Worm (Caenorhabditis elegans): ENCODE results near the gene vmo-1.

The vmo-1 gene

DNA sequence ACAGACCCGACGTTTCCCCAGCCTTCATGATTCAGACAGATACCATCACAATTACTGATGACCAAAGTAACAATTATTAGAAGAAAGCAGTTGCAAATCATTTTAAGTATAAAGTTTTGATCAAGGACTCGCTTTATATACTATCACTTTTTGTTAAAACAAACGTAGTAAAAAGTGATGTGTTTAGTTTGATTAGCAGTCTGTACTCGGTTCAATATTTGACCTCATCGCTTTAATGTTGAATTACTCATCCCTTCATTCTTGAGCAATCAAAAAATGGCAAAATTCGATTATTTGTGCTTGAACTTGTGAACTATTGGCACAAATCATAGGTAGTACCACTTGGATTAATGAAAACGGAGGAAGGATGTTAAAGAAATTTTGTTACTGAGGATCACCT is 5.4 kb upstream of the vmo-1 start, which contains the start of gene abf-4:
abf-4 (minus strand) TSS at position 101 of the 400 bp plus-strand sequence.
- no peak for TF ChIP-seq ahr-1 (tag; optimal IDR thresholded peaks at IDR 0.05)
- no peak for TF ChIP-seq che-1 (tag; optimal IDR thresholded peaks at IDR 0.05)
- no peak for TF ChIP-seq ets-4 (tag; optimal IDR thresholded peaks at IDR 0.05)

DNA sequence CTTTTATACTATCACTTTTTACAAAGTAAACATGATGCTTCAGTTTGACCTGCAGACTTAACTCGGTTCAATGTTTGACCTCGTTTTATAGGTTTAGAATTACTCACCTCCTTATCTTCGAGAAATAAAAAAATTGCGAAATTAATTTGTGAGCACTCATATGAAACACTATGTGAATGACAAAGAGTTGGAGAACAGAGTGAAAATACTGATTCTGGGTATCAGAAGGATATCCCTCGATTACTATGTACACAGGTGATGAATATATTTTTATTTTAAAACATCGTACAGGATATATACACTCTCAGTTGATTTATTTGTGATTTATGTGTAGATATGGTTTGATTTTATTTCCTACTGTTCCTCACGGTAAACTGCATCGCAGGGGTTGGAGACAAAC is 3.4 kb upstream of the vmo-1 start, which contains the start of gene Y38H6C.23:
Y38H6C.23 (minus strand) TSS at position 101 of the 400 bp plus-strand sequence.
- TF ChIP-seq pax-1 (tag; optimal IDR thresholded peaks at IDR 0.05) (no peak), ref-2 (tag; optimal IDR thresholded peaks at IDR 0.05) (no peak), unc-3 (GFP tag; conservative IDR thresholded peaks at IDR 0.05) (no peak), unc-3 (tag; optimal IDR thresholded peaks at IDR 0.05) (no peak), fkh-6 (tag; optimal IDR thresholded peaks at IDR 0.05) (no peak), zip-5 (tag; optimal IDR thresholded peaks at IDR 0.05) (no peak), hlh-8 (tag; optimal IDR thresholded peaks at IDR 0.05) (no peak), nhr-232 (tag; optimal IDR thresholded peaks at IDR 0.05) (no peak), pha-4 (tag; optimal IDR thresholded peaks at IDR 0.05) (no peak), C08G9.2 (tag; optimal IDR thresholded peaks at IDR 0.05) (no peak), nhr-11 (tag; optimal IDR thresholded peaks at IDR 0.05) (no peak), dve-1 (tag; optimal IDR thresholded peaks at IDR 0.05) (no peak), tbx-2 (tag; optimal IDR thresholded peaks at IDR 0.05) (no peak), unc-86 (tag; optimal IDR thresholded peaks at IDR 0.05) (no peak)

DNA sequence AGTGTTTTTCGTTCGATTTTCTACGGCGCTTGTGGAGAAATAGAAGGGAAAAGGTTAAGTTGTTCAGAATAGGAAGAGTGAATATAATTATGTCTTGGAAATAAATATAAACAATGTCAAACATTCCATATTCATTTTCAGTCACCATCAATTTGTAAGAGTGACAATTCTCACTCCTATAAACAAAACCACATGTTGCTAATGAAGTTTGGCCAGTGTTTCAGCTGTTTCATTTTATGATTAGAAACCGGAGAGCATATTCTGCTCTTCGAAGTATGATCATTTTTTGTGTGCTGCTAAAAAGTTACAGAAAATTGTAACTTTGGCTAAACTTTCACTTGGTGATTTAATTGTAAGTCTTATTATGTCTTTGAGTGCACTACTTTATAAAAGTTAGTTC is 2.2 kb upstream of the vmo-1 start, which contains the start of gene Y38H6C.21:
Y38H6C.21 (minus strand) TSS at position 148 of the 400 bp plus-strand sequence.
- TF ChIP-seq C08G9.2 (tag; optimal IDR thresholded peaks at IDR 0.05) = no peak
- no peak for TF ChIP-seq elt-4 (tag; optimal IDR thresholded peaks at IDR 0.05)

DNA sequence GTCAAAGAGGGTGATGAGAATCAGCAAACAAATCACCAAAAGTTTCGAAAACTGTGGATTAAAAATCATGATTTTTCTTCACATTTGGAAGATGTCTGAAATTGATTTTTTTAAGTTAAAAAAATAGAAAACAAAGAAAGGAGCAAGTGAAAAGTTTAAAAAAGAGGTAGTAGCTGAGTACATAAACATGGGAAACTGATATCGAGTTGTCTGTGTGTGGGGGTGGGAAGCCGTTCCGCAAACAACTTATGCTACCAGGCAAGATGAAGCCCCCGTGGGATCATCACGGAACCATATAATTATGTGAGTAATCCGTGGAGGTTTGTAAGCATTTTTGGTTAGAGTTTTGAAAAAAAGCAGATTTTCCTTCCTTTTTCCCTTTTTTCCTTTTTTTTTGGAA is 1.8 kb downstream of the vmo-1 start, which contains the start of gene Y38H6C.20:
Y38H6C.20 (minus strand) TSS at position 101 of the 400 bp plus-strand sequence.
- TF ChIP-seq elt-4 (tag; optimal IDR thresholded peaks at IDR 0.05) (no peak), ceh-19 (GFP tag; optimal IDR thresholded peaks at IDR 0.05) (no peak), ttx-3 (tag; optimal IDR thresholded peaks at IDR 0.05) (no peak), pqm-1 (tag; optimal IDR thresholded peaks at IDR 0.05) (no peak), ceh-22 (tag; optimal IDR thresholded peaks at IDR 0.05) (no peak), C38D4.7 (GFP tag; optimal IDR thresholded peaks at IDR 0.05) (no peak)

DNA sequence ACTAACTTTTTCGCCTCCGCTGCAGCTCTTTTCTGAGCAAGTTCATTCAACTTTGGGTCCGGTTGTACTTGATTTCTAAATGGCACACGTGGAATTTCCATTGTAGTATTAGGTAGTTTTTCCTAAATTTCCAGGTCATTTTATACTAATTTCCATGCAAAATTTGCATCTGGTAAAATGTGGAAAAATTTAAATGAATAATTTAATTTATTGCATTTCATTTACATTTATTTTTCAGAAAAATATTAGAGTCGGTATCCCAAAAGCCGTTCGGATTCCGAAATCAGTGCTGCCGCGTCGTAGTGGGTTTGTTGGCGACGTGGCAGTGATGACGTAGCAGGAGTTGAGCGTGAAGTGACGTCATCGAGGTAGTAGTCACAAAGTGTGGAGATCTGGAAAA is 5.8 kb downstream of the vmo-1 start, which contains the start of gene Y38H6C.18:
Y38H6C.18 (minus strand) TSS at position 101 of the 400 bp plus-strand sequence.
- no peak for TF ChIP-seq lin-11 (tag; optimal IDR thresholded peaks at IDR 0.05)
- TF ChIP-seq elt-2 (tag; optimal IDR thresholded peaks at IDR 0.05) = no peak
- TF ChIP-seq nhr-11 (tag; optimal IDR thresholded peaks at IDR 0.05) = no peak
- no peak for TF ChIP-seq ceh-48 (tag; optimal IDR thresholded peaks at IDR 0.05)
- TF ChIP-seq elt-4 (tag; optimal IDR thresholded peaks at IDR 0.05) = no peak
- TF ChIP-seq hlh-15 (tag; optimal IDR thresholded peaks at IDR 0.05) = no peak
- no peak for TF ChIP-seq pros-1 (tag; optimal IDR thresholded peaks at IDR 0.05)
- no peak for TF ChIP-seq C08G9.2 (tag; optimal IDR thresholded peaks at IDR 0.05)
- no peak for TF ChIP-seq ztf-16 (tag; optimal IDR thresholded peaks at IDR 0.05)
- TF ChIP-seq ceh-30 (tag; optimal IDR thresholded peaks at IDR 0.05) = no peak

DNA sequence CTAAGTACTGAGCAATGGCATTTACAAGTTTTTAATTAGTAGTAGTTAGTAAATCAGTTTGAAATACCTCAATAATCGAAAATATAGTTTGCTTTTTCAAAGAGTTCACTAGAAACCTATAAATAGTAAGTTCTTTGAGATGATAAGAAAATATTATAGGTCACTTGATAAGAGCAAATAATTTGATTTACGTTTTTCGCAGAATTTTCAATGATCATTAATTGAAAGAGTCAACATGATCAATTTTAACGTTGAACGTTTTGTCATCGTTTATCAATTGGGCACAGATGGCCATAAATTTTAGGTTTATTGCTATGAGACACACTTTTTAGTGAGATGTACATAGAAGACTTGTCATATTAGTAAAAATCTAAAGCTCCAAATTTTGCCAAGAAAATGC is 7.1 kb downstream of the vmo-1 start:
- TF ChIP-seq pax-1 (tag; optimal IDR thresholded peaks at IDR 0.05) = no peak
- TF ChIP-seq ceh-19 (GFP tag; optimal IDR thresholded peaks at IDR 0.05) = no peak
- no peak for TF ChIP-seq zip-5 (tag; optimal IDR thresholded peaks at IDR 0.05)
- TF ChIP-seq ahr-1 (tag; optimal IDR thresholded peaks at IDR 0.05) = no peak
- no peak for TF ChIP-seq ceh-24 (tag; optimal IDR thresholded peaks at IDR 0.05)
- TF ChIP-seq ceh-34 (tag; optimal IDR thresholded peaks at IDR 0.05) = no peak
- TF ChIP-seq elt-2 (tag; optimal IDR thresholded peaks at IDR 0.05) = no peak
- no peak for TF ChIP-seq unc-3 (GFP tag; conservative IDR thresholded peaks at IDR 0.05)
- TF ChIP-seq unc-3 (tag; optimal IDR thresholded peaks at IDR 0.05) = no peak
- no peak for TF ChIP-seq che-1 (tag; optimal IDR thresholded peaks at IDR 0.05)
- TF ChIP-seq ceh-22 (tag; optimal IDR thresholded peaks at IDR 0.05) = no peak
- no peak for TF ChIP-seq mec-3 (tag; optimal IDR thresholded peaks at IDR 0.05; ENCODE audit: borderline replicate concordance)
- no peak for TF ChIP-seq nhr-232 (tag; optimal IDR thresholded peaks at IDR 0.05)
- no peak for TF ChIP-seq ama-1 (optimal IDR thresholded peaks at IDR 0.05)
- TF ChIP-seq lim-6 (tag; optimal IDR thresholded peaks at IDR 0.05) = no peak
- TF ChIP-seq pag-3 (tag; optimal IDR thresholded peaks at IDR 0.05; ENCODE audit: borderline replicate concordance) = no peak
